Fruit fly (Drosophila melanogaster) whole organism, embryonic: ENCODE measurements around the gene Targ2.

ENCODE experiments used
- B-H1 ChIP-seq: fragments of 200-800 bp; sonication (Bioruptor generic); IDR thresholded peaks from 3 replicates; pipeline ENCODE4 v1.3.6; 2022; ENCODE audit warnings: missing biosample characterization, missing genetic modification characterization
- Bgb ChIP-seq: fragments of 200-800 bp; sonication (Bioruptor generic); IDR thresholded peaks from 2 replicates; pipeline ENCODE4 v1.3.6; 2022; ENCODE audit warnings: missing biosample characterization, missing genetic modification characterization; ENCODE audit not compliant: partially characterized antibody
- Bteb2 ChIP-seq: fragments of 200-800 bp; sonication (Bioruptor generic); optimal IDR thresholded peaks from 2 replicates; lab custom pipeline; 2016; ENCODE audit warnings: missing biosample characterization, missing genetic modification characterization
- CG11504 ChIP-seq: fragments of 200-800 bp; sonication (Bioruptor generic); optimal IDR thresholded peaks from 3 replicates; lab custom pipeline; 2019; ENCODE audit warnings: missing biosample characterization, mild to moderate bottlenecking, missing genetic modification characterization, moderate library complexity
- CG12071 ChIP-seq: fragments of 200-800 bp; sonication (Bioruptor generic); optimal IDR thresholded peaks from 3 replicates; lab custom pipeline; 2018; ENCODE audit warnings: missing biosample characterization, mild to moderate bottlenecking, missing genetic modification characterization
- CG12104 ChIP-seq: fragments of 200-800 bp; sonication (Bioruptor generic); optimal IDR thresholded peaks from 3 replicates; lab custom pipeline; 2016; ENCODE audit warnings: missing biosample characterization, missing genetic modification characterization
- CG12155 ChIP-seq: fragments of 200-800 bp; sonication (Bioruptor generic); optimal IDR thresholded peaks from 3 replicates; lab custom pipeline; 2016; ENCODE audit warnings: missing biosample characterization, missing genetic modification characterization
- CG12391 ChIP-seq: fragments of 200-800 bp; sonication (Bioruptor generic); optimal IDR thresholded peaks from 3 replicates; lab custom pipeline; 2018; ENCODE audit warnings: missing biosample characterization, mild to moderate bottlenecking, missing genetic modification characterization, moderate library complexity
- CG13894 ChIP-seq: fragments of 200-800 bp; sonication (Bioruptor generic); optimal IDR thresholded peaks from 3 replicates; lab custom pipeline; 2018; ENCODE audit warnings: missing biosample characterization, mild to moderate bottlenecking, missing genetic modification characterization, moderate library complexity
- CG16779 ChIP-seq: fragments of 200-800 bp; sonication (Bioruptor generic); IDR thresholded peaks from 2 replicates; pipeline ENCODE4 v1.3.6; 2022; ENCODE audit warnings: missing biosample characterization, missing genetic modification characterization
- CG17385 ChIP-seq: fragments of 200-800 bp; sonication (Bioruptor generic); optimal IDR thresholded peaks from 3 replicates; lab custom pipeline; 2018; ENCODE audit warnings: missing biosample characterization, mild to moderate bottlenecking, missing genetic modification characterization
- CG32532 ChIP-seq: fragments of 200-800 bp; sonication (Bioruptor generic); IDR thresholded peaks from 2 replicates; pipeline ENCODE4 v1.3.6; 2022; ENCODE audit warnings: missing biosample characterization, missing genetic modification characterization
- CG32767 ChIP-seq: fragments of 200-800 bp; sonication (Bioruptor generic); IDR thresholded peaks from 2 replicates; pipeline ENCODE4 v1.3.6; 2022; ENCODE audit warnings: missing biosample characterization, missing genetic modification characterization
- CG32772 ChIP-seq: fragments of 200-800 bp; sonication (Bioruptor generic); IDR thresholded peaks from 2 replicates; pipeline ENCODE4 v1.3.6; 2022; ENCODE audit warnings: missing biosample characterization, missing genetic modification characterization
- CG34422 ChIP-seq: fragments of 200-800 bp; sonication (Bioruptor generic); IDR thresholded peaks from 3 replicates; pipeline ENCODE4 v1.3.6; 2022; ENCODE audit warnings: missing biosample characterization, missing genetic modification characterization
- CG5180 ChIP-seq: fragments of 200-800 bp; sonication (Bioruptor generic); optimal IDR thresholded peaks from 3 replicates; lab custom pipeline; 2017; ENCODE audit warnings: missing biosample characterization, missing genetic modification characterization, mild to moderate bottlenecking, moderate library complexity, missing genetic modification reagents
- CG6175 ChIP-seq: fragments of 200-800 bp; sonication (Bioruptor generic); IDR thresholded peaks from 3 replicates; pipeline ENCODE4 v1.3.6; 2022; ENCODE audit warnings: missing biosample characterization, missing genetic modification characterization
- CG6689 ChIP-seq: fragments of 200-800 bp; sonication (Bioruptor generic); IDR thresholded peaks from 2 replicates; pipeline ENCODE4 v1.3.6; 2022; ENCODE audit warnings: missing biosample characterization, missing genetic modification characterization
- CG7928 ChIP-seq: fragments of 200-800 bp; sonication (Bioruptor generic); optimal IDR thresholded peaks from 2 replicates; lab custom pipeline; 2017; ENCODE audit warnings: missing biosample characterization, mild to moderate bottlenecking, missing genetic modification characterization
- CG8290 ChIP-seq, 3 experiments: fragments of 200-800 bp; sonication (Bioruptor generic); optimal IDR thresholded peaks; 2 replicates each; lab custom pipeline; 2016 to 2019; ENCODE audit warnings: missing biosample characterization in 3 of 3, missing genetic modification characterization in 3 of 3, mild to moderate bottlenecking in 2 of 3, moderate library complexity in 1 of 3
- CG8478 ChIP-seq: fragments of >200 bp; optimal IDR thresholded peaks from 2 replicates; lab custom pipeline; 2018
- Camta ChIP-seq: fragments of 200-800 bp; sonication (Bioruptor generic); optimal IDR thresholded peaks from 2 replicates; lab custom pipeline; 2016; ENCODE audit warnings: missing biosample characterization, missing genetic modification characterization
- Dbx ChIP-seq: fragments of 200-800 bp; sonication (Bioruptor generic); IDR thresholded peaks from 3 replicates; pipeline ENCODE4 v1.3.6; 2022; ENCODE audit warnings: missing biosample characterization, missing genetic modification characterization
- Deaf1 ChIP-seq: fragments of 200-800 bp; optimal IDR thresholded peaks from 3 replicates; lab custom pipeline; 2019; ENCODE audit warnings: missing biosample characterization, mild to moderate bottlenecking, missing genetic modification characterization, moderate library complexity
- Dp ChIP-seq: fragments of 200-800 bp; sonication (Bioruptor generic); optimal IDR thresholded peaks from 2 replicates; lab custom pipeline; 2018; ENCODE audit warnings: missing biosample characterization, mild to moderate bottlenecking, missing genetic modification characterization, moderate library complexity
- E2f2 ChIP-seq: fragments of 200-800 bp; sonication (Bioruptor generic); IDR thresholded peaks from 2 replicates; pipeline ENCODE4 v1.3.6; 2022; ENCODE audit warnings: missing biosample characterization, missing genetic modification characterization
- Elba2 ChIP-seq: fragments of 200-800 bp; sonication (Bioruptor generic); optimal IDR thresholded peaks from 3 replicates; lab custom pipeline; 2016; ENCODE audit warnings: missing biosample characterization, missing genetic modification characterization
- Gsc ChIP-seq: fragments of 200-800 bp; sonication (Bioruptor generic); IDR thresholded peaks from 2 replicates; pipeline ENCODE4 v1.3.6; 2022; ENCODE audit warnings: missing biosample characterization, missing genetic modification characterization
- Med ChIP-seq: fragments of 200-800 bp; sonication (Bioruptor generic); peaks from one replicate; lab custom pipeline; 2016; ENCODE audit warnings: missing biosample characterization, missing genetic modification characterization, mild to moderate bottlenecking, inconsistent platforms, moderate library complexity
- Mrtf ChIP-seq: fragments of 200-800 bp; sonication (Bioruptor generic); IDR thresholded peaks from 3 replicates; pipeline ENCODE4 v1.3.6; 2022; ENCODE audit warnings: missing biosample characterization, missing genetic modification characterization
- NC2α ChIP-seq: fragments of 200-800 bp; sonication (Bioruptor generic); optimal IDR thresholded peaks from 2 replicates; lab custom pipeline; 2016; ENCODE audit warnings: missing biosample characterization, missing genetic modification characterization
- Oli ChIP-seq: fragments of 200-800 bp; sonication (Bioruptor generic); optimal IDR thresholded peaks from 2 replicates; lab custom pipeline; 2018; ENCODE audit warnings: missing biosample characterization, mild to moderate bottlenecking, missing genetic modification characterization, moderate library complexity
- Ptx1 ChIP-seq: fragments of 200-800 bp; sonication (Bioruptor generic); IDR thresholded peaks from 2 replicates; pipeline ENCODE4 v1.3.6; 2022; ENCODE audit warnings: missing biosample characterization, missing genetic modification characterization
- Rfx ChIP-seq: fragments of 200-800 bp; sonication (Bioruptor generic); IDR thresholded peaks from 2 replicates; pipeline ENCODE4 v1.3.6; 2022; ENCODE audit warnings: missing biosample characterization, missing genetic modification characterization
- Xbp1 ChIP-seq: fragments of 200-800 bp; sonication (Bioruptor generic); optimal IDR thresholded peaks from 3 replicates; lab custom pipeline; 2016; ENCODE audit warnings: missing biosample characterization, mild to moderate bottlenecking, missing genetic modification characterization
- abd-A ChIP-seq: fragments of 200-800 bp; sonication (Bioruptor generic); optimal IDR thresholded peaks from 3 replicates; lab custom pipeline; 2019; ENCODE audit warnings: missing biosample characterization, mild to moderate bottlenecking, missing genetic modification characterization, moderate library complexity
- bab2 ChIP-seq: fragments of 200-800 bp; sonication (Bioruptor generic); optimal IDR thresholded peaks from 2 replicates; lab custom pipeline; 2016; ENCODE audit warnings: missing biosample characterization, missing genetic modification characterization
- caup ChIP-seq: fragments of 200-800 bp; sonication (Bioruptor generic); optimal IDR thresholded peaks from 3 replicates; lab custom pipeline; 2017; ENCODE audit warnings: missing biosample characterization, mild to moderate bottlenecking, missing genetic modification characterization, moderate library complexity; ENCODE audit not compliant: severe bottlenecking
- cg ChIP-seq: fragments of 200-800 bp; sonication (Bioruptor generic); optimal IDR thresholded peaks from 3 replicates; lab custom pipeline; 2019; ENCODE audit warnings: missing biosample characterization, mild to moderate bottlenecking, missing genetic modification characterization, moderate library complexity
- chinmo ChIP-seq: fragments of 200-800 bp; sonication (Bioruptor generic); IDR thresholded peaks from 4 replicates; pipeline ENCODE4 v1.3.6; 2022; ENCODE audit warnings: missing biosample characterization, missing genetic modification characterization; ENCODE audit not compliant: partially characterized antibody
- corto ChIP-seq: fragments of 200-800 bp; sonication (Bioruptor generic); optimal IDR thresholded peaks from 2 replicates; lab custom pipeline; 2016; ENCODE audit warnings: missing biosample characterization, mild to moderate bottlenecking, missing genetic modification characterization, moderate library complexity
- cwo ChIP-seq: fragments of 200-800 bp; sonication (Bioruptor generic); optimal IDR thresholded peaks from 3 replicates; lab custom pipeline; 2017; ENCODE audit warnings: missing biosample characterization, missing genetic modification characterization, mild to moderate bottlenecking, moderate library complexity, missing genetic modification reagents
- gro ChIP-seq: fragments of 200-800 bp; sonication (Bioruptor generic); optimal IDR thresholded peaks from 2 replicates; lab custom pipeline; 2016; ENCODE audit warnings: missing biosample characterization, missing genetic modification characterization
- h ChIP-seq: fragments of >200 bp; optimal IDR thresholded peaks from 2 replicates; lab custom pipeline; 2017
- klu ChIP-seq: fragments of 200-800 bp; sonication (Bioruptor generic); IDR thresholded peaks from 2 replicates; pipeline ENCODE4 v1.3.6; 2022; ENCODE audit warnings: missing biosample characterization, missing genetic modification characterization
- lab ChIP-seq: fragments of 200-800 bp; sonication (Bioruptor generic); optimal IDR thresholded peaks from 3 replicates; lab custom pipeline; 2017; ENCODE audit warnings: missing biosample characterization, missing genetic modification characterization, mild to moderate bottlenecking, moderate library complexity, missing genetic modification reagents
- pros ChIP-seq: fragments of 200-800 bp; sonication (Bioruptor generic); optimal IDR thresholded peaks from 3 replicates; lab custom pipeline; 2019; ENCODE audit warnings: missing biosample characterization, mild to moderate bottlenecking, missing genetic modification characterization, moderate library complexity
- repo ChIP-seq: fragments of 200-800 bp; sonication (Bioruptor generic); optimal IDR thresholded peaks from 2 replicates; lab custom pipeline; 2016; ENCODE audit warnings: missing biosample characterization, missing genetic modification characterization
- sima ChIP-seq: fragments of 200-800 bp; sonication (Bioruptor generic); optimal IDR thresholded peaks from 2 replicates; lab custom pipeline; 2016; ENCODE audit warnings: missing biosample characterization, missing genetic modification characterization
- slbo ChIP-seq: fragments of 200-800 bp; sonication (Bioruptor generic); IDR thresholded peaks from 2 replicates; pipeline ENCODE4 v1.3.6; 2022; ENCODE audit warnings: missing biosample characterization, missing genetic modification characterization

Gene Targ2

DNA sequence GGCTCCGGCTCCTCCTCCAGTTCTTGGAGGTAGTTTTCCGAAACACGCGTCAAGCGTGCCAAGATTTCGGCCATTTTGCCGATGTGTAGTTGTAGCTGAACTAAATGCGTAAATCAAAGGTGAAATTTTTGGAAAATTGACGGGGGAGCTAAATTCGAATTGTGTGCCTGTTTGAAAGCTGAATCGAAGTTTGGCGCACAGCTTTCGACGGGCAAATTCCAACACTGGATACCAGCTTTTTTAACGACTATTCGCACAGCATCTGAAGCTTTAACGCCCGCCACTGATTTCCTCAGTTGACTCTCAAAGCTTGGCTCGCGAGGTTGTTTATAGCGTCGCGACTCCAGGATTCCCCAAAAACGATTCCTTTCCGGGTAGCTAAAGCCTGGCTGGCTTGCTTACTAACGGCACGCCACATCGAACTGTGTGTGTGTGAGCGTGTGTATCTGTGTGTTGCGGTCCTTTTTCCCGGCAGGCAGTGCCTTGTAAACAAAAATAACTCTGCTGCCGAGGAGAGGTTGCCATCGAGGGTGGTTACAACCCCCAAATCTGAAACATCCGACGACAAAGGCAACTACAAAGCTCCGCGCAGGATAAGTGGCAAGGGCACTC is 7.0 kb upstream of the Targ2 start, which contains the start of the genes CG10510 and CG10508 (continued):
- TF ChIP-seq CG13894 (tag; lab: Kevin White, UChicago) (peak; percentile 55), Camta (no peak), Deaf1 (peak; percentile 69), chinmo (0 out of 4 replicates have a peak, but pooled peaks have one; percentile 5), pros (GFP tag; lab: Kevin White, UChicago) (peak; percentile 4), CG34422 (GFP tag; lab: Robert Waterston, UW) (peak; percentile 63; the same call in 1 of the 3 replicates), cwo (GFP tag; lab: Kevin White, UChicago) (no peak), CG12071 (GFP tag; lab: Kevin White, UChicago) (peak; percentile 10), gro (GFP tag; lab: Kevin White, UChicago) (peak; percentile 16), Oli (tag; lab: Kevin White, UChicago) (no peak), CG5180 (GFP tag; lab: Kevin White, UChicago) (peak; percentile 34), CG11504 (peak; percentile 30), CG6689 (GFP tag; lab: Robert Waterston, UW) (no peak), CG6175 (GFP tag; lab: Robert Waterston, UW) (no peak), CG32532 (GFP tag; lab: Robert Waterston, UW) (no peak), NC2α (GFP tag; lab: Kevin White, UChicago) (no peak), CG32767 (GFP tag; lab: Robert Waterston, UW) (no peak), cg (GFP tag; lab: Kevin White, UChicago) (peak; percentile 34), Dp (GFP tag; lab: Kevin White, UChicago) (peak; percentile 76), Elba2 (GFP tag; lab: Kevin White, UChicago) (no peak), CG7928 (GFP tag; lab: Kevin White, UChicago) (no peak), slbo (GFP tag; lab: Robert Waterston, UW) (peak; percentile 9; the same call in 1 of the 2 replicates), caup (GFP tag; lab: Kevin White, UChicago) (peak; percentile 21), CG32772 (GFP tag; lab: Robert Waterston, UW) (no peak), CG17385 (GFP tag; lab: Kevin White, UChicago) (no peak), CG12391 (tag; lab: Kevin White, UChicago) (no peak), corto (GFP tag; lab: Kevin White, UChicago) (no peak), repo (GFP tag; lab: Kevin White, UChicago) (no peak), Gsc (GFP tag; lab: Robert Waterston, UW) (no peak), Med (GFP tag; lab: Kevin White, UChicago) (peak; percentile 80), CG12155 (GFP tag; lab: Kevin White, UChicago) (no peak), B-H1 (GFP tag; lab: Robert Waterston, UW) (no peak), E2f2 (GFP tag; lab: Robert Waterston, UW) (peak; percentile 83), Ptx1 (GFP tag; lab: Robert Waterston, UW) (no peak), Rfx (GFP tag; lab: Robert Waterston, UW) (peak; percentile 35; the same call in 1 of the 2 replicates), Mrtf (GFP tag; lab: Robert Waterston, UW) (no peak), Dbx (GFP tag; lab: Robert Waterston, UW) (peak; percentile 7; the same call in 1 of the 3 replicates), CG8478 (lab: Kevin White, UChicago) (no peak), CG12104 (GFP tag; lab: Kevin White, UChicago) (no peak), abd-A (tag; lab: Kevin White, UChicago) (peak; percentile 80), Xbp1 (GFP tag; lab: Kevin White, UChicago) (no peak), sima (no peak), h (lab: Kevin White, UChicago) (no peak), CG16779 (peak; percentile 89), lab (peak; percentile 43), CG8290 (GFP tag; optimal IDR thresholded peaks at IDR 0.05; lab: Kevin White, UChicago) (no peak), CG8290 (tag; optimal IDR thresholded peaks at IDR 0.05; lab: Kevin White, UChicago) (peak in 1 of 2 experiments; percentile 47), bab2 (GFP tag; lab: Kevin White, UChicago) (no peak), klu (GFP tag; lab: Robert Waterston, UW) (no peak), Bteb2 (GFP tag; lab: Kevin White, UChicago) (no peak), Bgb (GFP tag; lab: Robert Waterston, UW) (peak; percentile 30; the same call in 1 of the 2 replicates)
